Worm (Caenorhabditis elegans): ENCODE results near the gene mex-1.

DNA sequence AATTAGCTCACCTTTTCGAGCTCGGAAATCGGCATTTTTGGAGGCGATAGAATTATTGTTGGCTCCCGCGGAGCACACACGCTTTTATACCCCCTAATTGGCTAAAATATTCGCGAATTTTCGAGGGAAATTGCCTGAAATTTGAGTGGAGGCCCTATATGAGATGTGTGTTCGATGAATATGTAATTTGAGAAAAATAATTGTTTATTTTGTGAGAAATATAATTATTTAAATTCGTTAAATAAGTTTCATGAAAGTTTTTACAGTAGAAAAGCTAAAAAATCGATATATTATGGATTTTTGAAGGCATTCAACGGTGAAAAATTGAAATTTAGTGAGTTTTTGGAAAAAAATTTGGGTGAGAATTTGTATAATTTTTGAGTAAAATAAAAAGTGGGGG, 5.2 kb downstream of the mex-1 start, which contains the start of gene acbp-6:
- TF ChIP-seq flt-1 (GFP tag; IDR thresholded peaks at IDR 0.05) (no peak), tab-1 (GFP tag; IDR thresholded peaks at IDR 0.05) (no peak)
